Fruit fly (Drosophila melanogaster) whole organism, embryonic: ENCODE data around the gene f-cup.

ENCODE experiments used
- CG10321 ChIP-seq: fragments of 200-800 bp; sonication (Bioruptor generic); IDR thresholded peaks from 2 replicates; pipeline ENCODE4 v1.3.6; 2022; ENCODE audit warnings: missing biosample characterization, missing genetic modification characterization
- CG10366 ChIP-seq: fragments of 200-800 bp; sonication (Bioruptor generic); IDR thresholded peaks from 2 replicates; pipeline ENCODE4 v1.3.6; 2022; ENCODE audit warnings: missing biosample characterization, missing genetic modification characterization
- CG10431 ChIP-seq: fragments of 200-800 bp; sonication (Bioruptor generic); optimal IDR thresholded peaks from 3 replicates; lab custom pipeline; 2018; ENCODE audit warnings: missing biosample characterization, mild to moderate bottlenecking, missing genetic modification characterization
- CG10543 ChIP-seq: fragments of 200-800 bp; sonication (Bioruptor generic); optimal IDR thresholded peaks from 3 replicates; lab custom pipeline; 2017; ENCODE audit warnings: missing biosample characterization, mild to moderate bottlenecking, missing genetic modification characterization, moderate library complexity
- CG14441 ChIP-seq: fragments of 200-800 bp; sonication (Bioruptor generic); IDR thresholded peaks from 2 replicates; pipeline ENCODE4 v1.3.6; 2022; ENCODE audit warnings: missing biosample characterization, missing genetic modification characterization
- CG14710 ChIP-seq: fragments of 200-800 bp; sonication (Bioruptor generic); optimal IDR thresholded peaks from 3 replicates; lab custom pipeline; 2019; ENCODE audit warnings: missing biosample characterization, mild to moderate bottlenecking, missing genetic modification characterization, moderate library complexity
- CG18619 ChIP-seq: fragments of 200-800 bp; sonication (Bioruptor generic); optimal IDR thresholded peaks from 3 replicates; lab custom pipeline; 2017; ENCODE audit warnings: missing biosample characterization, mild to moderate bottlenecking, missing genetic modification characterization
- CG18764 ChIP-seq: fragments of 200-800 bp; sonication (Bioruptor generic); optimal IDR thresholded peaks from 3 replicates; lab custom pipeline; 2016; ENCODE audit warnings: missing biosample characterization, missing genetic modification characterization
- CG2120 ChIP-seq: fragments of 200-800 bp; sonication (Bioruptor generic); optimal IDR thresholded peaks from 3 replicates; lab custom pipeline; 2016; ENCODE audit warnings: missing biosample characterization, missing genetic modification characterization
- CG31224 ChIP-seq: fragments of 200-800 bp; sonication (Bioruptor generic); IDR thresholded peaks from 2 replicates; pipeline ENCODE4 v1.3.6; 2022; ENCODE audit warnings: missing biosample characterization, missing genetic modification characterization
- CG31388 ChIP-seq: fragments of 200-800 bp; sonication (Bioruptor generic); optimal IDR thresholded peaks from 2 replicates; lab custom pipeline; 2016; ENCODE audit warnings: missing biosample characterization, missing genetic modification characterization
- CG34224 ChIP-seq: fragments of 200-800 bp; sonication (Bioruptor generic); IDR thresholded peaks from 3 replicates; pipeline ENCODE4 v1.3.6; 2022; ENCODE audit warnings: missing biosample characterization, missing genetic modification characterization; ENCODE audit not compliant: partially characterized antibody
- CG42726 ChIP-seq: fragments of 200-800 bp; sonication (Bioruptor generic); IDR thresholded peaks from 2 replicates; pipeline ENCODE4 v1.3.6; 2022; ENCODE audit warnings: missing biosample characterization, missing genetic modification characterization; ENCODE audit not compliant: partially characterized antibody
- CG4282 ChIP-seq: fragments of 200-800 bp; sonication (Bioruptor generic); optimal IDR thresholded peaks from 2 replicates; lab custom pipeline; 2016; ENCODE audit warnings: missing biosample characterization, missing genetic modification characterization
- CG8924 ChIP-seq: fragments of 200-800 bp; optimal IDR thresholded peaks from 3 replicates; lab custom pipeline; 2019; ENCODE audit warnings: missing biosample characterization, mild to moderate bottlenecking, missing genetic modification characterization, moderate library complexity
- CG8944 ChIP-seq: fragments of 200-800 bp; sonication (Bioruptor generic); optimal IDR thresholded peaks from 3 replicates; lab custom pipeline; 2016; ENCODE audit warnings: missing biosample characterization, missing genetic modification characterization
- D ChIP-seq, 2 experiments: fragments of 200-800 bp in 1 of 2; fragments of >200 bp in 1 of 2; sonication (Bioruptor generic) in 1 of 2; optimal IDR thresholded peaks; 2 replicates in 1 of 2; 3 replicates in 1 of 2; lab custom pipeline; 2017; ENCODE audit warnings: mild to moderate bottlenecking in 1 of 2, missing biosample characterization in 1 of 2, missing genetic modification characterization in 1 of 2, missing genetic modification reagents in 1 of 2
- Dad ChIP-seq: fragments of 200-800 bp; sonication (Bioruptor generic); optimal IDR thresholded peaks from 3 replicates; lab custom pipeline; 2016; ENCODE audit warnings: missing biosample characterization, missing genetic modification characterization
- Dek ChIP-seq: fragments of 200-800 bp; sonication (Bioruptor generic); optimal IDR thresholded peaks from 3 replicates; lab custom pipeline; 2019; ENCODE audit warnings: missing biosample characterization, mild to moderate bottlenecking, missing genetic modification characterization, moderate library complexity
- Dip3 ChIP-seq: fragments of 200-800 bp; sonication (Bioruptor generic); optimal IDR thresholded peaks from 3 replicates; lab custom pipeline; 2016; ENCODE audit warnings: missing biosample characterization, missing genetic modification characterization
- Ets65A ChIP-seq: fragments of 200-800 bp; sonication (Bioruptor generic); peaks from one replicate; lab custom pipeline; 2016; ENCODE audit warnings: missing biosample characterization, missing genetic modification characterization
- HLH3B ChIP-seq: fragments of 200-800 bp; sonication (Bioruptor generic); IDR thresholded peaks from 2 replicates; pipeline ENCODE4 v1.3.6; 2022; ENCODE audit warnings: missing biosample characterization, missing genetic modification characterization
- HmgZ ChIP-seq: fragments of 200-800 bp; sonication (Bioruptor generic); optimal IDR thresholded peaks from 2 replicates; lab custom pipeline; 2018; ENCODE audit warnings: missing biosample characterization, mild to moderate bottlenecking, missing genetic modification characterization
- Hr39 ChIP-seq: fragments of >200 bp; optimal IDR thresholded peaks from 2 replicates; lab custom pipeline; 2017
- Max ChIP-seq: fragments of 200-800 bp; sonication (Bioruptor generic); optimal IDR thresholded peaks from 2 replicates; lab custom pipeline; 2016; ENCODE audit warnings: missing biosample characterization, mild to moderate bottlenecking, missing genetic modification characterization
- Oaz ChIP-seq: fragments of 200-800 bp; sonication (Bioruptor generic); IDR thresholded peaks from 2 replicates; pipeline ENCODE4 v1.3.6; 2022; ENCODE audit warnings: missing biosample characterization, missing genetic modification characterization
- Oli ChIP-seq: fragments of 200-800 bp; sonication (Bioruptor generic); optimal IDR thresholded peaks from 2 replicates; lab custom pipeline; 2018; ENCODE audit warnings: missing biosample characterization, mild to moderate bottlenecking, missing genetic modification characterization, moderate library complexity
- Optix ChIP-seq: fragments of 200-800 bp; sonication (Bioruptor generic); IDR thresholded peaks from 3 replicates; pipeline ENCODE4 v1.3.6; 2022; ENCODE audit warnings: missing biosample characterization, missing genetic modification characterization
- Spps ChIP-seq: fragments of 200-800 bp; sonication (Bioruptor generic); optimal IDR thresholded peaks from 2 replicates; lab custom pipeline; 2018; ENCODE audit warnings: missing biosample characterization, mild to moderate bottlenecking, missing genetic modification characterization
- Trl ChIP-seq, 3 experiments: fragments of >200 bp in 2 of 3; fragments of 200-800 bp in 1 of 3; sonication (Bioruptor generic) in 1 of 3; optimal IDR thresholded peaks; 2 replicates in 1 of 3; 3 replicates in 2 of 3; lab custom pipeline; 2016 to 2017; ENCODE audit warnings: missing biosample characterization in 1 of 3, missing genetic modification characterization in 1 of 3
- Xrp1 ChIP-seq: fragments of 200-800 bp; sonication (Bioruptor generic); IDR thresholded peaks from 2 replicates; pipeline ENCODE4 v1.3.6; 2022; ENCODE audit warnings: missing biosample characterization, missing genetic modification characterization
- ab ChIP-seq: fragments of 200-800 bp; sonication (Bioruptor generic); optimal IDR thresholded peaks from 2 replicates; lab custom pipeline; 2016; ENCODE audit warnings: missing biosample characterization, missing genetic modification characterization
- al ChIP-seq: fragments of 200-800 bp; sonication (Bioruptor generic); IDR thresholded peaks from 2 replicates; pipeline ENCODE4 v1.3.6; 2022; ENCODE audit warnings: missing biosample characterization, missing genetic modification characterization
- amos ChIP-seq: fragments of 200-800 bp; sonication (Bioruptor generic); IDR thresholded peaks from 2 replicates; pipeline ENCODE4 v1.3.6; 2022; ENCODE audit warnings: missing biosample characterization, missing genetic modification characterization; ENCODE audit not compliant: partially characterized antibody
- aop ChIP-seq: fragments of 200-800 bp; sonication (Bioruptor generic); IDR thresholded peaks from 2 replicates; pipeline ENCODE4 v1.3.6; 2022; ENCODE audit warnings: missing biosample characterization, missing genetic modification characterization
- bab2 ChIP-seq: fragments of 200-800 bp; sonication (Bioruptor generic); optimal IDR thresholded peaks from 2 replicates; lab custom pipeline; 2016; ENCODE audit warnings: missing biosample characterization, missing genetic modification characterization
- esg ChIP-seq: fragments of 200-800 bp; sonication (Bioruptor generic); conservative IDR thresholded peaks from 2 replicates; pipeline ENCODE4 v1.3.6; 2022; ENCODE audit warnings: missing biosample characterization, missing genetic modification characterization
- her ChIP-seq: fragments of 200-800 bp; sonication (Bioruptor generic); optimal IDR thresholded peaks from 2 replicates; lab custom pipeline; 2016; ENCODE audit warnings: missing biosample characterization, missing genetic modification characterization
- pb ChIP-seq: fragments of 200-800 bp; sonication (Bioruptor generic); optimal IDR thresholded peaks from 3 replicates; lab custom pipeline; 2016; ENCODE audit warnings: missing biosample characterization, missing genetic modification characterization
- peb ChIP-seq: fragments of 200-800 bp; sonication (Bioruptor generic); IDR thresholded peaks from 2 replicates; pipeline ENCODE4 v1.3.6; 2022; ENCODE audit warnings: missing biosample characterization, missing genetic modification characterization
- pho ChIP-seq: fragments of 200-800 bp; sonication (Bioruptor generic); optimal IDR thresholded peaks from 2 replicates; lab custom pipeline; 2016; ENCODE audit warnings: missing biosample characterization, missing genetic modification characterization
- pzg ChIP-seq: fragments of 200-800 bp; sonication (Bioruptor generic); optimal IDR thresholded peaks from 3 replicates; lab custom pipeline; 2018; ENCODE audit warnings: missing biosample characterization, mild to moderate bottlenecking, missing genetic modification characterization, moderate library complexity
- rib ChIP-seq: fragments of 200-800 bp; sonication (Bioruptor generic); IDR thresholded peaks from 2 replicates; pipeline ENCODE4 v1.3.6; 2022; ENCODE audit warnings: missing biosample characterization, missing genetic modification characterization
- sim ChIP-seq: fragments of 200-800 bp; sonication (Bioruptor generic); IDR thresholded peaks from 2 replicates; pipeline ENCODE4 v1.3.6; 2022; ENCODE audit warnings: missing biosample characterization, missing genetic modification characterization
- so ChIP-seq: fragments of 200-800 bp; sonication (Bioruptor generic); IDR thresholded peaks from 3 replicates; pipeline ENCODE4 v1.3.6; 2022; ENCODE audit warnings: missing biosample characterization, missing genetic modification characterization
- tna ChIP-seq: fragments of 200-800 bp; sonication (Bioruptor generic); IDR thresholded peaks from 2 replicates; pipeline ENCODE4 v1.3.6; 2022; ENCODE audit warnings: missing biosample characterization, missing genetic modification characterization; ENCODE audit not compliant: partially characterized antibody
- toy ChIP-seq: fragments of 200-800 bp; sonication (Bioruptor generic); IDR thresholded peaks from 2 replicates; pipeline ENCODE4 v1.3.6; 2022; ENCODE audit warnings: missing biosample characterization, missing genetic modification characterization
- tup ChIP-seq: fragments of 200-800 bp; sonication (Bioruptor generic); optimal IDR thresholded peaks from 2 replicates; lab custom pipeline; 2016; ENCODE audit warnings: missing biosample characterization, mild to moderate bottlenecking, missing genetic modification characterization, moderate library complexity

f-cup gene

DNA sequence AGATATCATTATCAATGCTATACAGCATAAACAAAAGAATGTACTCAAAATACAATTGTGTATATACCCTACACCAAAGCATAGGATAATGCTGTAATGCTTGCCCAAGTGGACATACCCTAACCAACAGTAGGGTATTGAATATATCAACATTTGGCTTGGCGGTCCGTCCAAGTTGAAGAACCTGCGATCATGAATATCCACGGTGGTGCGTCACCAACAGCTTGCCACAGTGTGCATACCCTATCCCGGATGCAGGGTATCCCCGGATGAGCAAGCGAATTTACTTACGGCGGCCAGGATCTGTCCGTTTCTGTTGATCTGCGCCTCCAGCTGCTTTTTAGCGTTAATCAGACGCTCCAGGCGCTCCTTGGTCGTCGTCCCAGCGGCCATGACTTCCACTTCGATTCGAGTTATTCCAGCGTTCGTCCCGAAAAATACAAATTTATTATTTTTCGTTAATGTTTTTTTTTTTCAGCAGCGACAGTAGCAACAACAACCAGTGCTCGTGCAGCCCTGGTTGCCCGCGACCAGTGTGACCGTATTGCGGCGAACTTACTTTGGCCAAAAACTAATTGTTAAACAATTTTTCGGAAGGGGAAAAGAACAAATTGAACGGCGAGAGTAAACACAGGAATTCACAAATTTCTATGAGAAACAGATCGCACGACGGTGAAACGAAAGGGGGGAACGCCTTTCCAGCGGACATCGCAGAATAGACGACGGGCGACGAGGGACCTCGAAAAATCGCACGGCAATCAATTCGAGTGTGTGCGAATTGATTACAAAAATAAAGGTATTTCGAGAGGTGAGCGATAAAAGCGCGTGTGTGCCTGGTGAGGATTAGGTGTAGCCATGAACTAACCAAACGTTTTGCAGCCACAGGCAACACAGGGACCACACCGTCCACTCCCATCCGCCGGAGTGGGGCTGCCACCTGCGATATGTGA, 24.2 kb downstream of the f-cup start, which contains the start of the genes Lkb1 and CG9588 (continued):
- TF ChIP-seq CG18619 (GFP tag; lab: Kevin White, UChicago) (peak; percentile 36), CG31224 (GFP tag; lab: Robert Waterston, UW) (peak; percentile 48), aop (GFP tag; lab: Robert Waterston, UW) (no peak), CG34224 (GFP tag; lab: Robert Waterston, UW) (no peak), Dek (tag; lab: Kevin White, UChicago) (no peak), toy (peak; percentile 52; the same call in 1 of the 2 replicates), Oaz (GFP tag; lab: Robert Waterston, UW) (peak; percentile 56), peb (GFP tag; lab: Robert Waterston, UW) (peak; percentile 66), ab (no peak), amos (GFP tag; lab: Robert Waterston, UW) (peak; percentile 23; the same call in 1 of the 2 replicates), CG10431 (GFP tag; lab: Kevin White, UChicago) (peak; percentile 71), al (GFP tag; lab: Robert Waterston, UW) (peak; percentile 48; the same call in 1 of the 2 replicates), CG10321 (peak; percentile 40; the same call in 1 of the 2 replicates), Trl (optimal IDR thresholded peaks at IDR 0.05; lab: Kevin White, UChicago) (no peak), Trl (GFP tag; optimal IDR thresholded peaks at IDR 0.05; lab: Kevin White, UChicago) (peak; percentile 3), Xrp1 (peak; percentile 84), CG14710 (tag; lab: Kevin White, UChicago) (peak; percentile 27), CG42726 (GFP tag; lab: Robert Waterston, UW) (no peak), tup (GFP tag; lab: Kevin White, UChicago) (peak; percentile 3), Optix (GFP tag; lab: Robert Waterston, UW) (peak; percentile 77), CG31388 (GFP tag; lab: Kevin White, UChicago) (no peak), her (GFP tag; lab: Kevin White, UChicago) (no peak), bab2 (GFP tag; lab: Kevin White, UChicago) (peak; percentile 55), Hr39 (no peak), CG10543 (GFP tag; lab: Kevin White, UChicago) (no peak), HmgZ (tag; lab: Kevin White, UChicago) (no peak), CG8944 (GFP tag; lab: Kevin White, UChicago) (peak; percentile 4), Dad (GFP tag; lab: Kevin White, UChicago) (peak; percentile 8), pho (GFP tag; lab: Kevin White, UChicago) (peak; percentile 53), Spps (tag; lab: Kevin White, UChicago) (no peak), CG4282 (GFP tag; lab: Kevin White, UChicago) (no peak), so (peak; percentile 72; the same call in 2 of the 3 replicates), Max (GFP tag; lab: Kevin White, UChicago) (peak; percentile 3), Ets65A (GFP tag; lab: Kevin White, UChicago) (peak; percentile 94), esg (GFP tag; lab: Robert Waterston, UW) (peak; percentile 82), rib (GFP tag; lab: Robert Waterston, UW) (no peak), Oli (peak; percentile 22), CG2120 (GFP tag; lab: Kevin White, UChicago) (peak; percentile 72), Dip3 (peak; percentile 67), CG18764 (GFP tag; lab: Kevin White, UChicago) (no peak), pb (GFP tag; lab: Kevin White, UChicago) (peak; percentile 53), HLH3B (GFP tag; lab: Robert Waterston, UW) (peak; percentile 68), sim (GFP tag; lab: Robert Waterston, UW) (peak; percentile 18; the same call in 1 of the 2 replicates), D (optimal IDR thresholded peaks at IDR 0.05; lab: Kevin White, UChicago) (no peak), D (GFP tag; optimal IDR thresholded peaks at IDR 0.05; lab: Kevin White, UChicago) (peak; percentile 54), pzg (peak; percentile 58), CG10366 (GFP tag; lab: Robert Waterston, UW) (peak; percentile 75), CG8924 (tag; lab: Kevin White, UChicago) (peak; percentile 61), tna (no peak), CG14441 (GFP tag; lab: Robert Waterston, UW) (peak; percentile 83)
